Worm (Caenorhabditis elegans): ENCODE results near the gene emb-8.
A peak's percentile ranks its signal among the peaks of the same experiment; 100 is the strongest.

The emb-8 gene

ce11 chrIII:5147445-5147844 lies 52.0 kb downstream of the emb-8 start:
- no peak for TF ChIP-seq nhr-28 (tag; optimal IDR thresholded peaks at IDR 0.05)
- peak; percentile 52 for TF ChIP-seq elt-2 (tag; optimal IDR thresholded peaks at IDR 0.05)

ce11 chrIII:5146749-5147148 lies 52.7 kb downstream of the emb-8 start:
- TF ChIP-seq pqm-1 (tag; optimal IDR thresholded peaks at IDR 0.05): peak; percentile 57
- no peak for TF ChIP-seq ztf-11 (tag; optimal IDR thresholded peaks at IDR 0.05)
- TF ChIP-seq hmg-11 (tag; optimal IDR thresholded peaks at IDR 0.05): no peak
- no peak for TF ChIP-seq fkh-10 (GFP tag; optimal IDR thresholded peaks at IDR 0.05)
- TF ChIP-seq elt-2 (tag; optimal IDR thresholded peaks at IDR 0.05): peak; percentile 88

Data from whole organism, L3 larva.